Fruit fly (Drosophila melanogaster) whole organism: ENCODE results near the gene GstT4.

Experiments
- EcR ChIP-seq, 2 experiments: fragments of >200 bp; optimal IDR thresholded peaks; 2 replicates each; lab custom pipeline; 2017; ENCODE audit warnings: missing biosample characterization in 2 of 2, missing genetic modification characterization in 2 of 2, missing genetic modification reagents in 2 of 2
- usp ChIP-seq: fragments of >200 bp; optimal IDR thresholded peaks from 2 replicates; lab custom pipeline; 2017; ENCODE audit warnings: missing biosample characterization, missing genetic modification characterization, mixed read lengths

DNA sequence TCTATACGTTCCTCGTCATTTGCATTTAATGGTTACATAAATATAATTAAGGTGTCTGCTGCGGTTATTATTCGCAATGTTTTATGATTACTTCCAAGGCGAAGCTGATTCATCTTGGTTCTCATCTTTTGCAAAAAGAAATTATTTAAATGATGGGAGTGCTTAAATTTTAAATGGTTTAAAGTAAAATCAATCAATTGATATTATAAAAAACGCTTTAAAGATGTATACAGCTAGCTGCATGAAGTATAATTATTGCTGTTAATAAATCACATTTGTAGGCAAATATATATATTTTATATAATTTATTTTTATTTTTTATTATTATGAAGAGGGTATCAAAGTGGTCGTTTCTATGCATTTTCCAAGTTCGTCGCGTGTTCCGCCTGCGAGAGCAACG is 46.2 kb downstream of the GstT4 start:
- TF ChIP-seq EcR (GFP tag; optimal IDR thresholded peaks at IDR 0.05; lab: Kevin White, UChicago) (no peak), usp (no peak)
